Fruit fly (Drosophila melanogaster) whole organism, embryonic: ENCODE results near the gene CG4607.

Experiments
- Aef1 ChIP-seq: fragments of 200-800 bp; sonication (Bioruptor generic); IDR thresholded peaks from 3 replicates; pipeline ENCODE4 v1.3.6; 2022; ENCODE audit warnings: missing biosample characterization, missing genetic modification characterization
- B-H1 ChIP-seq: fragments of 200-800 bp; sonication (Bioruptor generic); IDR thresholded peaks from 3 replicates; pipeline ENCODE4 v1.3.6; 2022; ENCODE audit warnings: missing biosample characterization, missing genetic modification characterization
- B-H2 ChIP-seq: fragments of 200-800 bp; sonication (Bioruptor generic); optimal IDR thresholded peaks from 2 replicates; lab custom pipeline; 2018; ENCODE audit warnings: missing biosample characterization, mild to moderate bottlenecking, missing genetic modification characterization
- Blimp-1 ChIP-seq: fragments of 200-800 bp; sonication (Bioruptor generic); optimal IDR thresholded peaks from 3 replicates; lab custom pipeline; 2018; ENCODE audit warnings: missing biosample characterization, missing genetic modification characterization, mild to moderate bottlenecking, moderate library complexity, missing genetic modification reagents
- CG10267 ChIP-seq: fragments of 200-800 bp; sonication (Bioruptor generic); optimal IDR thresholded peaks from 2 replicates; lab custom pipeline; 2018; ENCODE audit warnings: missing biosample characterization, mild to moderate bottlenecking, missing genetic modification characterization, moderate library complexity
- CG11695 ChIP-seq: fragments of 200-800 bp; sonication (Bioruptor generic); IDR thresholded peaks from 3 replicates; pipeline ENCODE4 v1.3.6; 2022; ENCODE audit warnings: missing biosample characterization, missing genetic modification characterization
- CG12071 ChIP-seq: fragments of 200-800 bp; sonication (Bioruptor generic); optimal IDR thresholded peaks from 3 replicates; lab custom pipeline; 2018; ENCODE audit warnings: missing biosample characterization, mild to moderate bottlenecking, missing genetic modification characterization
- CG12744 ChIP-seq: fragments of 200-800 bp; sonication (Bioruptor generic); optimal IDR thresholded peaks from 2 replicates; lab custom pipeline; 2016; ENCODE audit warnings: missing biosample characterization, missing genetic modification characterization
- CG13624 ChIP-seq: fragments of 200-800 bp; sonication (Bioruptor generic); optimal IDR thresholded peaks from 2 replicates; lab custom pipeline; 2016; ENCODE audit warnings: missing biosample characterization, missing genetic modification characterization
- CG13894 ChIP-seq: fragments of 200-800 bp; sonication (Bioruptor generic); optimal IDR thresholded peaks from 3 replicates; lab custom pipeline; 2018; ENCODE audit warnings: missing biosample characterization, mild to moderate bottlenecking, missing genetic modification characterization, moderate library complexity
- CG16779 ChIP-seq: fragments of 200-800 bp; sonication (Bioruptor generic); IDR thresholded peaks from 2 replicates; pipeline ENCODE4 v1.3.6; 2022; ENCODE audit warnings: missing biosample characterization, missing genetic modification characterization
- CG16863 ChIP-seq: fragments of 200-800 bp; sonication (Bioruptor generic); optimal IDR thresholded peaks from 3 replicates; lab custom pipeline; 2016; ENCODE audit warnings: missing biosample characterization, missing genetic modification characterization
- CG1792 ChIP-seq: fragments of 200-800 bp; sonication (Bioruptor generic); optimal IDR thresholded peaks from 2 replicates; lab custom pipeline; 2016; ENCODE audit warnings: missing biosample characterization, missing genetic modification characterization
- CG2678 ChIP-seq: fragments of 200-800 bp; sonication (Bioruptor generic); optimal IDR thresholded peaks from 3 replicates; lab custom pipeline; 2019; ENCODE audit warnings: missing biosample characterization, mild to moderate bottlenecking, missing genetic modification characterization, moderate library complexity
- CG32532 ChIP-seq: fragments of 200-800 bp; sonication (Bioruptor generic); IDR thresholded peaks from 2 replicates; pipeline ENCODE4 v1.3.6; 2022; ENCODE audit warnings: missing biosample characterization, missing genetic modification characterization
- CG34224 ChIP-seq: fragments of 200-800 bp; sonication (Bioruptor generic); IDR thresholded peaks from 3 replicates; pipeline ENCODE4 v1.3.6; 2022; ENCODE audit warnings: missing biosample characterization, missing genetic modification characterization; ENCODE audit not compliant: partially characterized antibody
- CG3847 ChIP-seq: fragments of 200-800 bp; sonication (Bioruptor generic); IDR thresholded peaks from 2 replicates; pipeline ENCODE4 v1.3.6; 2022; ENCODE audit warnings: missing biosample characterization, missing genetic modification characterization
- CG42726 ChIP-seq: fragments of 200-800 bp; sonication (Bioruptor generic); IDR thresholded peaks from 2 replicates; pipeline ENCODE4 v1.3.6; 2022; ENCODE audit warnings: missing biosample characterization, missing genetic modification characterization; ENCODE audit not compliant: partially characterized antibody
- CG6813 ChIP-seq: fragments of 200-800 bp; sonication (Bioruptor generic); optimal IDR thresholded peaks from 2 replicates; lab custom pipeline; 2017; ENCODE audit warnings: missing biosample characterization, missing genetic modification characterization, mild to moderate bottlenecking, moderate library complexity, missing genetic modification reagents
- CG7556 ChIP-seq: fragments of 200-800 bp; sonication (Bioruptor generic); optimal IDR thresholded peaks from 2 replicates; lab custom pipeline; 2017; ENCODE audit warnings: missing biosample characterization, mild to moderate bottlenecking, missing genetic modification characterization
- CG7987 ChIP-seq: fragments of 200-800 bp; sonication (Bioruptor generic); optimal IDR thresholded peaks from 2 replicates; lab custom pipeline; 2018; ENCODE audit warnings: missing biosample characterization, mild to moderate bottlenecking, missing genetic modification characterization, moderate library complexity
- Deaf1 ChIP-seq: fragments of 200-800 bp; optimal IDR thresholded peaks from 3 replicates; lab custom pipeline; 2019; ENCODE audit warnings: missing biosample characterization, mild to moderate bottlenecking, missing genetic modification characterization, moderate library complexity
- Dek ChIP-seq: fragments of 200-800 bp; sonication (Bioruptor generic); optimal IDR thresholded peaks from 3 replicates; lab custom pipeline; 2019; ENCODE audit warnings: missing biosample characterization, mild to moderate bottlenecking, missing genetic modification characterization, moderate library complexity
- Jarid2 ChIP-seq: fragments of 200-800 bp; sonication (Bioruptor generic); optimal IDR thresholded peaks from 3 replicates; lab custom pipeline; 2017; ENCODE audit warnings: mild to moderate bottlenecking, missing biosample characterization, missing genetic modification reagents, missing genetic modification characterization
- Lim3 ChIP-seq: fragments of 200-800 bp; sonication (Bioruptor generic); IDR thresholded peaks from 2 replicates; pipeline ENCODE4 v1.3.6; 2022; ENCODE audit warnings: missing biosample characterization, missing genetic modification characterization
- MTF-1 ChIP-seq: fragments of 200-800 bp; sonication (Bioruptor generic); optimal IDR thresholded peaks from 2 replicates; lab custom pipeline; 2018; ENCODE audit warnings: missing biosample characterization, mild to moderate bottlenecking, missing genetic modification characterization, borderline replicate concordance
- Max ChIP-seq: fragments of 200-800 bp; sonication (Bioruptor generic); optimal IDR thresholded peaks from 2 replicates; lab custom pipeline; 2016; ENCODE audit warnings: missing biosample characterization, mild to moderate bottlenecking, missing genetic modification characterization
- NFAT ChIP-seq: fragments of 200-800 bp; sonication (Bioruptor generic); IDR thresholded peaks from 2 replicates; pipeline ENCODE4 v1.3.6; 2022; ENCODE audit warnings: missing biosample characterization, missing genetic modification characterization
- NfI ChIP-seq: fragments of 200-800 bp; sonication (Bioruptor generic); optimal IDR thresholded peaks from 3 replicates; lab custom pipeline; 2018; ENCODE audit warnings: missing biosample characterization, mild to moderate bottlenecking, missing genetic modification characterization, moderate library complexity
- Side ChIP-seq: fragments of 200-800 bp; sonication (Bioruptor generic); optimal IDR thresholded peaks from 2 replicates; lab custom pipeline; 2016; ENCODE audit warnings: missing biosample characterization, missing genetic modification characterization
- Six4 ChIP-seq: fragments of 200-800 bp; sonication (Bioruptor generic); optimal IDR thresholded peaks from 2 replicates; lab custom pipeline; 2016; ENCODE audit warnings: missing biosample characterization, missing genetic modification characterization
- abd-A ChIP-seq: fragments of 200-800 bp; sonication (Bioruptor generic); optimal IDR thresholded peaks from 3 replicates; lab custom pipeline; 2019; ENCODE audit warnings: missing biosample characterization, mild to moderate bottlenecking, missing genetic modification characterization, moderate library complexity
- bowl ChIP-seq: fragments of 200-800 bp; sonication (Bioruptor generic); IDR thresholded peaks from 2 replicates; pipeline ENCODE4 v1.3.6; 2022; ENCODE audit warnings: missing biosample characterization, missing genetic modification characterization
- crp ChIP-seq, 2 experiments: fragments of 200-800 bp; sonication (Bioruptor generic); optimal IDR thresholded peaks; 2 replicates in 1 of 2; 3 replicates in 1 of 2; lab custom pipeline; 2017; ENCODE audit warnings: missing biosample characterization in 2 of 2, missing genetic modification characterization in 2 of 2, mild to moderate bottlenecking in 1 of 2, moderate library complexity in 1 of 2
- dan ChIP-seq: fragments of 200-800 bp; sonication (Bioruptor generic); IDR thresholded peaks from 2 replicates; pipeline ENCODE4 v1.3.6; 2022; ENCODE audit warnings: missing biosample characterization, missing genetic modification characterization
- dimm ChIP-seq: fragments of 200-800 bp; sonication (Bioruptor generic); IDR thresholded peaks from 2 replicates; pipeline ENCODE4 v1.3.6; 2022; ENCODE audit warnings: missing biosample characterization, missing genetic modification characterization
- esg ChIP-seq: fragments of 200-800 bp; sonication (Bioruptor generic); conservative IDR thresholded peaks from 2 replicates; pipeline ENCODE4 v1.3.6; 2022; ENCODE audit warnings: missing biosample characterization, missing genetic modification characterization
- ewg ChIP-seq: fragments of 200-800 bp; sonication (Bioruptor generic); optimal IDR thresholded peaks from 3 replicates; lab custom pipeline; 2017; ENCODE audit warnings: mild to moderate bottlenecking, missing biosample characterization, missing genetic modification reagents, missing genetic modification characterization
- exex ChIP-seq: fragments of 200-800 bp; sonication (Bioruptor generic); optimal IDR thresholded peaks from 4 replicates; lab custom pipeline; 2018; ENCODE audit warnings: missing biosample characterization, mild to moderate bottlenecking, missing genetic modification characterization, moderate library complexity
- gcm ChIP-seq: fragments of 200-800 bp; sonication (Bioruptor generic); optimal IDR thresholded peaks from 2 replicates; lab custom pipeline; 2019; ENCODE audit warnings: missing biosample characterization, mild to moderate bottlenecking, missing genetic modification characterization, moderate library complexity
- gro ChIP-seq: fragments of 200-800 bp; sonication (Bioruptor generic); optimal IDR thresholded peaks from 2 replicates; lab custom pipeline; 2016; ENCODE audit warnings: missing biosample characterization, missing genetic modification characterization
- lilli ChIP-seq: fragments of 200-800 bp; sonication (Bioruptor generic); optimal IDR thresholded peaks from 3 replicates; lab custom pipeline; 2016; ENCODE audit warnings: missing biosample characterization, missing genetic modification characterization
- luna ChIP-seq: fragments of 200-800 bp; sonication (Bioruptor generic); optimal IDR thresholded peaks from 2 replicates; lab custom pipeline; 2016; ENCODE audit warnings: missing biosample characterization, missing genetic modification characterization
- org-1 ChIP-seq: fragments of 200-800 bp; sonication (Bioruptor generic); optimal IDR thresholded peaks from 2 replicates; lab custom pipeline; 2017; ENCODE audit warnings: missing biosample characterization, missing genetic modification characterization
- phol ChIP-seq: fragments of 200-800 bp; sonication (Bioruptor generic); optimal IDR thresholded peaks from 3 replicates; lab custom pipeline; 2018; ENCODE audit warnings: missing biosample characterization, mild to moderate bottlenecking, missing genetic modification characterization, moderate library complexity
- rib ChIP-seq: fragments of 200-800 bp; sonication (Bioruptor generic); IDR thresholded peaks from 2 replicates; pipeline ENCODE4 v1.3.6; 2022; ENCODE audit warnings: missing biosample characterization, missing genetic modification characterization
- slou ChIP-seq: fragments of 200-800 bp; sonication (Bioruptor generic); optimal IDR thresholded peaks from 3 replicates; lab custom pipeline; 2016; ENCODE audit warnings: missing biosample characterization, missing genetic modification characterization
- sqz ChIP-seq: fragments of 200-800 bp; sonication (Bioruptor generic); optimal IDR thresholded peaks from 3 replicates; lab custom pipeline; 2018; ENCODE audit warnings: missing biosample characterization, mild to moderate bottlenecking, missing genetic modification characterization
- tll ChIP-seq, 2 experiments: fragments of 200-800 bp in 1 of 2; fragments of >200 bp in 1 of 2; sonication (Bioruptor generic) in 1 of 2; optimal IDR thresholded peaks; 2 replicates each; lab custom pipeline; 2017 to 2019; ENCODE audit warnings: missing biosample characterization in 2 of 2, missing genetic modification characterization in 2 of 2, mild to moderate bottlenecking in 1 of 2, moderate library complexity in 1 of 2
- vnd ChIP-seq: fragments of 200-800 bp; sonication (Bioruptor generic); IDR thresholded peaks from 3 replicates; pipeline ENCODE4 v1.3.6; 2022; ENCODE audit warnings: missing biosample characterization, missing genetic modification characterization; ENCODE audit not compliant: partially characterized antibody
- vvl ChIP-seq: fragments of 200-800 bp; sonication (Bioruptor generic); IDR thresholded peaks from 2 replicates; pipeline ENCODE4 v1.3.6; 2022; ENCODE audit warnings: missing biosample characterization, missing genetic modification characterization

CG4607 gene

DNA sequence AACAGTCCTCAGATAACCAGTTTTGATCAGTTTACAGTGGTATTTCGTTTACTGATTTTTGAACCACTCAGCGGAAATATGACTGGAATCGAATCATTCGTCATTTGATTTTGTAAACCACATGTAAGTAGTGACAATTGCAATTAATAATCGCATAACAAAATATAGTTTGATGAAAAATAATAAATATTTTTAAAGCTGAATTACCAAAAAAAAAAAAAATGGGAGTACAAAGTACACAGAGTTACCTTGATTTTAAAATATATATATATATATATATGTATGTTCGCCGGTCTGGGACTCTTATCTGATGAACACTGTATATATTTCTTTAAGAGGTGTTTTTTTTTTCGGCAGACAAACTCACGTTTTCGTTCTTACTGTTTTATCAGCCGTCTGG is 2.0 kb upstream of the CG4607 start (continued):
- TF ChIP-seq CG42726 = no peak
- no peak for TF ChIP-seq CG13624 (GFP tag; lab: Kevin White, UChicago)
- no peak for TF ChIP-seq gro (GFP tag; lab: Kevin White, UChicago)
- TF ChIP-seq exex (tag; lab: Kevin White, UChicago) = no peak
- no peak for TF ChIP-seq sqz
- TF ChIP-seq tll (GFP tag; optimal IDR thresholded peaks at IDR 0.05; lab: Kevin White, UChicago) = no peak
- TF ChIP-seq CG34224 (GFP tag; lab: Robert Waterston, UW) = no peak
- no peak for TF ChIP-seq NFAT (GFP tag; lab: Robert Waterston, UW)
- peak; percentile 35 for TF ChIP-seq CG2678 (tag; lab: Kevin White, UChicago)
- TF ChIP-seq CG12071 (GFP tag; lab: Kevin White, UChicago) = no peak
- no peak for TF ChIP-seq B-H1 (GFP tag; lab: Robert Waterston, UW)
- TF ChIP-seq crp (GFP tag; optimal IDR thresholded peaks at IDR 0.05; lab: Kevin White, UChicago) = no peak
- no peak for TF ChIP-seq dan (GFP tag; lab: Robert Waterston, UW)
- TF ChIP-seq org-1 (GFP tag; lab: Kevin White, UChicago) = no peak
- no peak for TF ChIP-seq Jarid2 (GFP tag; lab: Kevin White, UChicago)
- TF ChIP-seq phol (tag; lab: Kevin White, UChicago) = no peak
- TF ChIP-seq Side (GFP tag; lab: Kevin White, UChicago) = no peak
- peak; percentile 20 for TF ChIP-seq CG13894
- no peak for TF ChIP-seq Blimp-1 (GFP tag; lab: Kevin White, UChicago)
- no peak for TF ChIP-seq Aef1 (GFP tag; lab: Robert Waterston, UW)
- no peak for TF ChIP-seq NfI (GFP tag; lab: Kevin White, UChicago)
- no peak for TF ChIP-seq Max
- TF ChIP-seq vvl = no peak
- no peak for TF ChIP-seq Dek (tag; lab: Kevin White, UChicago)
- no peak for TF ChIP-seq gcm (GFP tag; lab: Kevin White, UChicago)
- no peak for TF ChIP-seq bowl (GFP tag; lab: Robert Waterston, UW)
- TF ChIP-seq luna = no peak
- no peak for TF ChIP-seq CG16779 (GFP tag; lab: Robert Waterston, UW)
- TF ChIP-seq rib (GFP tag; lab: Robert Waterston, UW) = no peak
- TF ChIP-seq Lim3 (GFP tag; lab: Robert Waterston, UW) = no peak
- no peak; the same call in 1 of the 2 replicates for TF ChIP-seq CG3847 (GFP tag; lab: Robert Waterston, UW)
- no peak for TF ChIP-seq CG32532 (GFP tag; lab: Robert Waterston, UW)
- 0 out of 3 replicates have a peak, but pooled peaks have one; percentile 7 for TF ChIP-seq CG11695
- no peak for TF ChIP-seq CG16863 (GFP tag; lab: Kevin White, UChicago)
- TF ChIP-seq ewg (GFP tag; lab: Kevin White, UChicago) = no peak
- TF ChIP-seq dimm (GFP tag; lab: Robert Waterston, UW) = no peak
- TF ChIP-seq MTF-1 = no peak
- TF ChIP-seq CG12744 (GFP tag; lab: Kevin White, UChicago) = no peak
- no peak for TF ChIP-seq CG1792 (GFP tag; lab: Kevin White, UChicago)
- no peak for TF ChIP-seq CG7556 (GFP tag; lab: Kevin White, UChicago)
- TF ChIP-seq Deaf1 (tag; lab: Kevin White, UChicago) = no peak
- no peak for TF ChIP-seq vnd (GFP tag; lab: Robert Waterston, UW)
- TF ChIP-seq slou = no peak
- TF ChIP-seq lilli (GFP tag; lab: Kevin White, UChicago) = peak; percentile 2
- TF ChIP-seq CG10267 (tag; lab: Kevin White, UChicago) = no peak
- no peak for TF ChIP-seq abd-A (tag; lab: Kevin White, UChicago)
- TF ChIP-seq CG6813 (GFP tag; lab: Kevin White, UChicago) = no peak
- no peak for TF ChIP-seq B-H2
- TF ChIP-seq Six4 (GFP tag; lab: Kevin White, UChicago) = no peak
- TF ChIP-seq esg = no peak
- TF ChIP-seq CG7987 (GFP tag; lab: Kevin White, UChicago) = no peak
